Fruit fly (Drosophila melanogaster) whole organism, prepupa: ENCODE results near the gene Agxt.

Source experiments
- Blimp-1 ChIP-seq: fragments of 200-800 bp; sonication (Bioruptor generic); optimal IDR thresholded peaks from 3 replicates; lab custom pipeline; 2017; ENCODE audit warnings: missing biosample characterization, missing genetic modification characterization, mild to moderate bottlenecking, moderate library complexity, missing genetic modification reagents
- CG10631 ChIP-seq: fragments of 200-800 bp; sonication (Bioruptor generic); optimal IDR thresholded peaks from 2 replicates; lab custom pipeline; 2016; ENCODE audit warnings: missing biosample characterization, missing genetic modification characterization
- CG11294 ChIP-seq: fragments of 200-800 bp; sonication (Bioruptor generic); IDR thresholded peaks from 2 replicates; pipeline ENCODE4 v1.3.6; 2022; ENCODE audit warnings: missing biosample characterization, missing genetic modification characterization
- CG11762 ChIP-seq: fragments of 200-800 bp; sonication (Bioruptor generic); optimal IDR thresholded peaks from 3 replicates; lab custom pipeline; 2016; ENCODE audit warnings: missing biosample characterization, missing genetic modification characterization; ENCODE audit not compliant: insufficient read depth
- CG11902 ChIP-seq: fragments of 200-800 bp; sonication (Bioruptor generic); optimal IDR thresholded peaks from 3 replicates; lab custom pipeline; 2016; ENCODE audit warnings: missing biosample characterization, missing genetic modification characterization
- CG15336 ChIP-seq: fragments of 200-800 bp; sonication (Bioruptor generic); IDR thresholded peaks from 2 replicates; pipeline ENCODE4 v1.3.6; 2022; ENCODE audit warnings: missing biosample characterization, missing genetic modification characterization
- CG1621 ChIP-seq: fragments of 200-800 bp; sonication (Bioruptor generic); optimal IDR thresholded peaks from 3 replicates; lab custom pipeline; 2018; ENCODE audit warnings: missing biosample characterization, mild to moderate bottlenecking, missing genetic modification characterization
- CG16779 ChIP-seq: fragments of 200-800 bp; sonication (Bioruptor generic); optimal IDR thresholded peaks from 3 replicates; lab custom pipeline; 2017; ENCODE audit warnings: missing biosample characterization, mild to moderate bottlenecking, missing genetic modification characterization
- CG3032 ChIP-seq: fragments of 200-800 bp; optimal IDR thresholded peaks from 2 replicates; lab custom pipeline; 2019; ENCODE audit warnings: missing biosample characterization, mild to moderate bottlenecking, missing genetic modification characterization, moderate library complexity
- CG31627 ChIP-seq: fragments of 200-800 bp; sonication (Bioruptor generic); optimal IDR thresholded peaks from 3 replicates; lab custom pipeline; 2016; ENCODE audit warnings: missing biosample characterization, missing genetic modification characterization
- CG32006 ChIP-seq: fragments of 200-800 bp; sonication (Bioruptor generic); optimal IDR thresholded peaks from 3 replicates; lab custom pipeline; 2017; ENCODE audit warnings: missing biosample characterization, mild to moderate bottlenecking, missing genetic modification characterization
- CG34406 ChIP-seq: fragments of 200-800 bp; sonication (Bioruptor generic); optimal IDR thresholded peaks from 3 replicates; lab custom pipeline; 2016; ENCODE audit warnings: missing biosample characterization, missing genetic modification characterization
- CG3919 ChIP-seq: fragments of 200-800 bp; sonication (Bioruptor generic); optimal IDR thresholded peaks from 3 replicates; lab custom pipeline; 2016; ENCODE audit warnings: missing biosample characterization, missing genetic modification characterization
- CG4318 ChIP-seq: fragments of 200-800 bp; sonication (Bioruptor generic); optimal IDR thresholded peaks from 3 replicates; lab custom pipeline; 2017; ENCODE audit warnings: missing biosample characterization, mild to moderate bottlenecking, missing genetic modification characterization
- CG6163 ChIP-seq: fragments of 200-800 bp; sonication (Bioruptor generic); IDR thresholded peaks from 3 replicates; pipeline ENCODE4 v1.3.6; 2022; ENCODE audit warnings: missing biosample characterization, missing genetic modification characterization
- CG6276 ChIP-seq: fragments of 200-800 bp; sonication (Bioruptor generic); optimal IDR thresholded peaks from 2 replicates; lab custom pipeline; 2017; ENCODE audit warnings: missing biosample characterization, mild to moderate bottlenecking, missing genetic modification characterization
- CG6792 ChIP-seq: fragments of 200-800 bp; sonication (Bioruptor generic); optimal IDR thresholded peaks from 3 replicates; lab custom pipeline; 2016; ENCODE audit warnings: missing biosample characterization, missing genetic modification characterization
- CG6808 ChIP-seq: fragments of 200-800 bp; sonication (Bioruptor generic); optimal IDR thresholded peaks from 3 replicates; lab custom pipeline; 2017; ENCODE audit warnings: missing biosample characterization, missing genetic modification characterization, mild to moderate bottlenecking, moderate library complexity, missing genetic modification reagents
- CG7368 ChIP-seq: fragments of 200-800 bp; sonication (Bioruptor generic); optimal IDR thresholded peaks from 3 replicates; lab custom pipeline; 2016; ENCODE audit warnings: missing biosample characterization, missing genetic modification characterization
- CG8119 ChIP-seq: fragments of 200-800 bp; sonication (Bioruptor generic); IDR thresholded peaks from 3 replicates; pipeline ENCODE4 v1.3.6; 2022; ENCODE audit warnings: missing biosample characterization, missing genetic modification characterization
- CG8319 ChIP-seq: fragments of 200-800 bp; sonication (Bioruptor generic); optimal IDR thresholded peaks from 3 replicates; lab custom pipeline; 2016; ENCODE audit warnings: missing biosample characterization, missing genetic modification characterization
- CG8632 ChIP-seq: fragments of 200-800 bp; sonication (Bioruptor generic); optimal IDR thresholded peaks from 3 replicates; lab custom pipeline; 2016; ENCODE audit warnings: missing biosample characterization, missing genetic modification characterization
- CG9139 ChIP-seq: fragments of 200-800 bp; sonication (Bioruptor generic); optimal IDR thresholded peaks from 3 replicates; lab custom pipeline; 2017; ENCODE audit warnings: missing biosample characterization, mild to moderate bottlenecking, missing genetic modification characterization
- Eip75B ChIP-seq: fragments of 200-800 bp; sonication (Bioruptor generic); optimal IDR thresholded peaks from 3 replicates; lab custom pipeline; 2016; ENCODE audit warnings: missing biosample characterization, missing genetic modification characterization
- Eip78C ChIP-seq: fragments of 200-800 bp; sonication (Bioruptor generic); peaks from one replicate; lab custom pipeline; 2016; ENCODE audit warnings: missing biosample characterization, missing genetic modification characterization
- Eip93F ChIP-seq: fragments of 200-800 bp; sonication (Bioruptor generic); optimal IDR thresholded peaks from 2 replicates; lab custom pipeline; 2016; ENCODE audit warnings: missing biosample characterization, mild to moderate bottlenecking, missing genetic modification characterization
- Ets21C ChIP-seq: fragments of 200-800 bp; sonication (Bioruptor generic); optimal IDR thresholded peaks from 3 replicates; lab custom pipeline; 2016; ENCODE audit warnings: missing biosample characterization, missing genetic modification characterization
- Gug ChIP-seq: fragments of 200-800 bp; sonication (Bioruptor generic); IDR thresholded peaks from 2 replicates; pipeline ENCODE4 v1.3.6; 2022; ENCODE audit warnings: missing biosample characterization, missing genetic modification characterization
- Hr38 ChIP-seq: sonication (Bioruptor generic); optimal IDR thresholded peaks from 2 replicates; lab custom pipeline; 2016; ENCODE audit warnings: missing biosample characterization, missing genetic modification characterization
- Hr39 ChIP-seq: fragments of 200-800 bp; sonication (Bioruptor generic); optimal IDR thresholded peaks from 2 replicates; lab custom pipeline; 2016; ENCODE audit warnings: missing biosample characterization, missing genetic modification characterization
- Lpt ChIP-seq: fragments of 200-800 bp; sonication (Bioruptor generic); optimal IDR thresholded peaks from 3 replicates; lab custom pipeline; 2016; ENCODE audit warnings: missing biosample characterization, missing genetic modification characterization
- Met ChIP-seq: fragments of 200-800 bp; sonication (Bioruptor generic); optimal IDR thresholded peaks from 3 replicates; lab custom pipeline; 2016; ENCODE audit warnings: missing biosample characterization, missing genetic modification characterization
- OdsH ChIP-seq: fragments of 200-800 bp; sonication (Bioruptor generic); optimal IDR thresholded peaks from 3 replicates; lab custom pipeline; 2016; ENCODE audit warnings: missing biosample characterization, missing genetic modification characterization
- Smox ChIP-seq: fragments of 200-800 bp; sonication (Bioruptor generic); optimal IDR thresholded peaks from 3 replicates; lab custom pipeline; 2016; ENCODE audit warnings: missing biosample characterization, missing genetic modification characterization
- Sox102F ChIP-seq: fragments of 200-800 bp; sonication (Bioruptor generic); optimal IDR thresholded peaks from 2 replicates; lab custom pipeline; 2016; ENCODE audit warnings: missing biosample characterization, mild to moderate bottlenecking, missing genetic modification characterization
- Sox14 ChIP-seq: fragments of 200-800 bp; sonication (Bioruptor generic); optimal IDR thresholded peaks from 3 replicates; lab custom pipeline; 2016; ENCODE audit warnings: missing biosample characterization, missing genetic modification characterization
- Sox15 ChIP-seq: fragments of 200-800 bp; sonication (Bioruptor generic); optimal IDR thresholded peaks from 3 replicates; lab custom pipeline; 2016; ENCODE audit warnings: missing biosample characterization, missing genetic modification characterization
- achi ChIP-seq: fragments of 200-800 bp; sonication (Bioruptor generic); optimal IDR thresholded peaks from 3 replicates; lab custom pipeline; 2016; ENCODE audit warnings: missing biosample characterization, missing genetic modification characterization
- acj6 ChIP-seq: fragments of 200-800 bp; sonication (Bioruptor generic); optimal IDR thresholded peaks from 3 replicates; lab custom pipeline; 2016; ENCODE audit warnings: missing biosample characterization, missing genetic modification characterization
- eg ChIP-seq: fragments of 200-800 bp; sonication (Bioruptor generic); IDR thresholded peaks from 3 replicates; pipeline ENCODE4 v1.3.6; 2022; ENCODE audit warnings: missing biosample characterization, missing genetic modification characterization
- esn ChIP-seq: fragments of 200-800 bp; sonication (Bioruptor generic); optimal IDR thresholded peaks from 2 replicates; lab custom pipeline; 2016; ENCODE audit warnings: missing biosample characterization, mild to moderate bottlenecking, missing genetic modification characterization, moderate library complexity
- fd59A ChIP-seq: fragments of 200-800 bp; sonication (Bioruptor generic); optimal IDR thresholded peaks from 2 replicates; lab custom pipeline; 2017; ENCODE audit warnings: missing biosample characterization, mild to moderate bottlenecking, missing genetic modification characterization, missing genetic modification reagents
- fd85E ChIP-seq: fragments of 200-800 bp; sonication (Bioruptor generic); optimal IDR thresholded peaks from 3 replicates; lab custom pipeline; 2016; ENCODE audit warnings: missing biosample characterization, missing genetic modification characterization
- fkh ChIP-seq: fragments of 200-800 bp; sonication (Bioruptor generic); optimal IDR thresholded peaks from 3 replicates; lab custom pipeline; 2017; ENCODE audit warnings: missing biosample characterization, mild to moderate bottlenecking, missing genetic modification characterization, moderate library complexity
- lz ChIP-seq: fragments of 200-800 bp; sonication (Bioruptor generic); optimal IDR thresholded peaks from 3 replicates; lab custom pipeline; 2016; ENCODE audit warnings: missing biosample characterization, missing genetic modification characterization
- net ChIP-seq: fragments of 200-800 bp; sonication (Bioruptor generic); optimal IDR thresholded peaks from 3 replicates; lab custom pipeline; 2016; ENCODE audit warnings: missing biosample characterization, missing genetic modification characterization
- pdm3 ChIP-seq: fragments of 200-800 bp; sonication (Bioruptor generic); optimal IDR thresholded peaks from 3 replicates; lab custom pipeline; 2016; ENCODE audit warnings: missing biosample characterization, missing genetic modification characterization
- spab ChIP-seq: fragments of 200-800 bp; sonication (Bioruptor generic); optimal IDR thresholded peaks from 2 replicates; lab custom pipeline; 2017; ENCODE audit warnings: missing biosample characterization, mild to moderate bottlenecking, missing genetic modification characterization, missing genetic modification reagents
- ss ChIP-seq, 2 experiments: fragments of 200-800 bp; sonication (Bioruptor generic); optimal IDR thresholded peaks; 2 replicates in 1 of 2; 3 replicates in 1 of 2; lab custom pipeline; 2017 to 2018; ENCODE audit warnings: mild to moderate bottlenecking in 2 of 2, missing biosample characterization in 2 of 2, missing genetic modification characterization in 2 of 2, moderate library complexity in 1 of 2
- svp ChIP-seq: fragments of 200-800 bp; sonication (Bioruptor generic); peaks from one replicate; lab custom pipeline; 2016; ENCODE audit warnings: missing biosample characterization, missing genetic modification characterization
- topi ChIP-seq: fragments of 200-800 bp; sonication (Bioruptor generic); optimal IDR thresholded peaks from 3 replicates; lab custom pipeline; 2016; ENCODE audit warnings: missing biosample characterization, missing genetic modification characterization
- vri ChIP-seq: fragments of 200-800 bp; sonication (Bioruptor generic); optimal IDR thresholded peaks from 3 replicates; lab custom pipeline; 2016; ENCODE audit warnings: missing biosample characterization, mild to moderate bottlenecking, missing genetic modification characterization

Gene Agxt

dm6 chrX:6528508-6528998 lies at the start of gene Agxt:
TSS of gene Agxt (plus strand) at chrX:6528948.
- TF ChIP-seq Ets21C (no peak), Sox15 (GFP tag; lab: Kevin White, UChicago) (no peak), Hr38 (no peak), CG8632 (GFP tag; lab: Kevin White, UChicago) (peak; percentile 37), CG15336 (GFP tag; lab: Robert Waterston, UW) (peak; percentile 40; the same call in 1 of the 2 replicates), CG34406 (GFP tag; lab: Kevin White, UChicago) (peak; percentile 33), CG1621 (tag; lab: Kevin White, UChicago) (peak; percentile 42), lz (peak; percentile 32), CG6792 (peak; percentile 59), Gug (GFP tag; lab: Robert Waterston, UW) (0 out of 2 replicates have a peak, but pooled peaks have one; percentile 28), Eip78C (peak; percentile 84), CG31627 (GFP tag; lab: Kevin White, UChicago) (peak; percentile 45), CG6276 (GFP tag; lab: Kevin White, UChicago) (no peak), vri (GFP tag; lab: Kevin White, UChicago) (no peak), fd85E (GFP tag; lab: Kevin White, UChicago) (no peak), CG8319 (peak; percentile 29), Blimp-1 (GFP tag; lab: Kevin White, UChicago) (no peak), CG4318 (GFP tag; lab: Kevin White, UChicago) (no peak), pdm3 (peak; percentile 61), Met (GFP tag; lab: Kevin White, UChicago) (no peak), esn (GFP tag; lab: Kevin White, UChicago) (peak; percentile 37), CG11294 (no peak), fkh (GFP tag; lab: Kevin White, UChicago) (no peak), CG32006 (GFP tag; lab: Kevin White, UChicago) (peak; percentile 45), Lpt (GFP tag; lab: Kevin White, UChicago) (no peak), Eip75B (peak; percentile 42), OdsH (GFP tag; lab: Kevin White, UChicago) (peak; percentile 34), spab (GFP tag; lab: Kevin White, UChicago) (peak; percentile 31), CG11762 (GFP tag; lab: Kevin White, UChicago) (peak; percentile 4), net (peak; percentile 49), Sox14 (GFP tag; lab: Kevin White, UChicago) (no peak), Smox (GFP tag; lab: Kevin White, UChicago) (peak; percentile 21), CG7368 (peak; percentile 51), CG3919 (GFP tag; lab: Kevin White, UChicago) (peak; percentile 51), CG6808 (no peak), ss (GFP tag; optimal IDR thresholded peaks at IDR 0.05; lab: Kevin White, UChicago) (no peak), CG9139 (GFP tag; lab: Kevin White, UChicago) (no peak), Sox102F (GFP tag; lab: Kevin White, UChicago) (no peak), fd59A (GFP tag; lab: Kevin White, UChicago) (peak; percentile 20), acj6 (GFP tag; lab: Kevin White, UChicago) (peak; percentile 53), CG3032 (tag; lab: Kevin White, UChicago) (peak; percentile 46), topi (GFP tag; lab: Kevin White, UChicago) (peak; percentile 42), Eip93F (GFP tag; lab: Kevin White, UChicago) (no peak), Hr39 (GFP tag; lab: Kevin White, UChicago) (peak; percentile 56), CG6163 (GFP tag; lab: Robert Waterston, UW) (peak; percentile 50; the same call in 1 of the 3 replicates), eg (GFP tag; lab: Robert Waterston, UW) (peak; percentile 67), CG8119 (GFP tag; lab: Robert Waterston, UW) (no peak), CG11902 (no peak), achi (peak; percentile 42), CG10631 (GFP tag; lab: Kevin White, UChicago) (peak; percentile 42), CG16779 (tag; lab: Kevin White, UChicago) (no peak), svp (GFP tag; lab: Kevin White, UChicago) (peak; percentile 75)
